Worm (Caenorhabditis elegans) whole organism, L2 larva: ENCODE data around the gene act-3.

Experiments
- C34F6.9 ChIP-seq: fragments of 150-350 bp; optimal IDR thresholded peaks from 2 replicates; lab custom pipeline; 2014; ENCODE audit warnings: missing biosample characterization, missing genetic modification characterization
- R02D3.7 ChIP-seq: fragments of 150-350 bp; optimal IDR thresholded peaks from 2 replicates; lab custom pipeline; 2014; ENCODE audit warnings: missing biosample characterization, missing genetic modification characterization
- ZK546.5 ChIP-seq: sonication (generic microtip); optimal IDR thresholded peaks from 2 replicates; lab custom pipeline; 2017; ENCODE audit warnings: missing biosample characterization, missing genetic modification characterization
- alr-1 ChIP-seq: fragments of 150-350 bp; optimal IDR thresholded peaks from 2 replicates; lab custom pipeline; 2014; ENCODE audit warnings: missing biosample characterization, missing genetic modification characterization
- aly-2 ChIP-seq: fragments of 150-350 bp; optimal IDR thresholded peaks from 2 replicates; lab custom pipeline; 2014; ENCODE audit warnings: missing biosample characterization, missing genetic modification characterization
- blmp-1 ChIP-seq: sonication (generic microtip); optimal IDR thresholded peaks from 2 replicates; lab custom pipeline; 2017; ENCODE audit warnings: missing genetic modification characterization, mild to moderate bottlenecking, missing compliant biosample characterization, antibody characterized with exemption, moderate library complexity; ENCODE audit not compliant: insufficient read depth
- ceh-16 ChIP-seq: fragments of 150-350 bp; optimal IDR thresholded peaks from 2 replicates; lab custom pipeline; 2014; ENCODE audit warnings: missing biosample characterization, missing genetic modification characterization
- crh-2 ChIP-seq: sonication (generic microtip); optimal IDR thresholded peaks from 2 replicates; lab custom pipeline; 2017; ENCODE audit warnings: missing biosample characterization, missing genetic modification characterization
- dmd-4 ChIP-seq: sonication (generic microtip); optimal IDR thresholded peaks from 2 replicates; lab custom pipeline; 2017; ENCODE audit warnings: missing biosample characterization, missing genetic modification characterization
- egl-27 ChIP-seq: sonication (generic microtip); optimal IDR thresholded peaks from 3 replicates; lab custom pipeline; 2017; ENCODE audit warnings: missing biosample characterization, missing genetic modification reagents, missing genetic modification characterization
- elt-1 ChIP-seq: fragments of 150-350 bp; optimal IDR thresholded peaks from 2 replicates; lab custom pipeline; 2014; ENCODE audit warnings: missing biosample characterization, missing genetic modification characterization
- elt-3 ChIP-seq: sonication (generic microtip); optimal IDR thresholded peaks from 2 replicates; lab custom pipeline; 2017; ENCODE audit warnings: missing biosample characterization, missing genetic modification characterization
- fos-1 ChIP-seq: fragments of 150-350 bp; optimal IDR thresholded peaks from 2 replicates; lab custom pipeline; 2014; ENCODE audit warnings: missing biosample characterization, missing genetic modification characterization
- gmeb-1 ChIP-seq: fragments of 150-350 bp; optimal IDR thresholded peaks from 2 replicates; lab custom pipeline; 2014; ENCODE audit warnings: missing biosample characterization, missing genetic modification characterization
- lin-11 ChIP-seq: fragments of 150-350 bp; sonication (generic microtip); optimal IDR thresholded peaks from 2 replicates; lab custom pipeline; 2014; ENCODE audit warnings: missing biosample characterization, missing genetic modification characterization, inconsistent platforms, mixed read lengths
- lin-13 ChIP-seq: fragments of 150-350 bp; optimal IDR thresholded peaks from 2 replicates; lab custom pipeline; 2014; ENCODE audit warnings: missing biosample characterization, missing genetic modification reagents, missing genetic modification characterization
- lin-39 ChIP-seq: fragments of 150-350 bp; optimal IDR thresholded peaks from 2 replicates; lab custom pipeline; 2014; ENCODE audit warnings: missing biosample characterization, missing genetic modification reagents, missing genetic modification characterization
- lsy-2 ChIP-seq, 2 experiments: fragments of 150-350 bp in 1 of 2; sonication (generic microtip) in 1 of 2; optimal IDR thresholded peaks; 2 replicates each; lab custom pipeline; 2014 to 2017; ENCODE audit warnings: missing biosample characterization in 2 of 2, missing genetic modification characterization in 2 of 2
- mbf-1 ChIP-seq: sonication (generic microtip); optimal IDR thresholded peaks from 2 replicates; lab custom pipeline; 2017; ENCODE audit warnings: missing biosample characterization, missing genetic modification characterization
- mdl-1 ChIP-seq, 2 experiments: fragments of 150-350 bp in 1 of 2; sonication (generic microtip) in 1 of 2; optimal IDR thresholded peaks; 2 replicates each; lab custom pipeline; 2017; ENCODE audit warnings: missing biosample characterization in 2 of 2, missing genetic modification characterization in 2 of 2
- nhr-11 ChIP-seq: fragments of 150-350 bp; optimal IDR thresholded peaks from 2 replicates; lab custom pipeline; 2014; ENCODE audit warnings: missing biosample characterization, missing genetic modification characterization
- nhr-12 ChIP-seq: fragments of 150-350 bp; optimal IDR thresholded peaks from 2 replicates; lab custom pipeline; 2014; ENCODE audit warnings: missing biosample characterization, missing genetic modification characterization
- nhr-129 ChIP-seq: fragments of 150-350 bp; optimal IDR thresholded peaks from 2 replicates; lab custom pipeline; 2014; ENCODE audit warnings: missing biosample characterization, missing genetic modification characterization
- nhr-21 ChIP-seq: fragments of 150-350 bp; optimal IDR thresholded peaks from 2 replicates; lab custom pipeline; 2014; ENCODE audit warnings: missing biosample characterization, missing genetic modification characterization
- nhr-25 ChIP-seq: fragments of 150-350 bp; sonication (generic microtip); optimal IDR thresholded peaks from 3 replicates; lab custom pipeline; 2014; ENCODE audit warnings: missing biosample characterization, missing genetic modification characterization
- nhr-77 ChIP-seq: fragments of 150-350 bp; optimal IDR thresholded peaks from 2 replicates; lab custom pipeline; 2014; ENCODE audit warnings: missing biosample characterization, missing genetic modification characterization
- peb-1 ChIP-seq: fragments of 150-350 bp; optimal IDR thresholded peaks from 2 replicates; lab custom pipeline; 2014; ENCODE audit warnings: missing biosample characterization, missing genetic modification characterization
- sem-4 ChIP-seq: fragments of 150-350 bp; optimal IDR thresholded peaks from 2 replicates; lab custom pipeline; 2014; ENCODE audit warnings: missing biosample characterization, missing genetic modification reagents, missing genetic modification characterization
- skn-1 ChIP-seq: sonication (generic microtip); optimal IDR thresholded peaks from 2 replicates; lab custom pipeline; 2017; ENCODE audit warnings: missing biosample characterization, missing genetic modification characterization
- sma-3 ChIP-seq: sonication (generic microtip); optimal IDR thresholded peaks from 2 replicates; lab custom pipeline; 2016; ENCODE audit warnings: missing genetic modification reagents, missing genetic modification characterization, missing compliant biosample characterization
- sma-9 ChIP-seq, 2 experiments: fragments of 150-350 bp in 1 of 2; sonication (generic microtip) in 1 of 2; optimal IDR thresholded peaks; 2 replicates each; lab custom pipeline; 2014 to 2016; ENCODE audit warnings: missing genetic modification characterization in 2 of 2, mild to moderate bottlenecking in 1 of 2, missing biosample characterization in 1 of 2, missing compliant biosample characterization in 1 of 2, missing genetic modification reagents in 1 of 2, moderate library complexity in 1 of 2
- snpc-4 ChIP-seq: fragments of 150-350 bp; optimal IDR thresholded peaks from 2 replicates; lab custom pipeline; 2014; ENCODE audit warnings: missing biosample characterization, missing genetic modification characterization
- unc-39 ChIP-seq: fragments of 150-350 bp; optimal IDR thresholded peaks from 2 replicates; lab custom pipeline; 2014; ENCODE audit warnings: missing biosample characterization, missing genetic modification characterization
- unc-55 ChIP-seq: fragments of 150-350 bp; sonication (generic microtip); optimal IDR thresholded peaks from 3 replicates; lab custom pipeline; 2014; ENCODE audit warnings: missing biosample characterization, missing genetic modification reagents, missing genetic modification characterization
- unc-62 ChIP-seq: fragments of 150-350 bp; optimal IDR thresholded peaks from 2 replicates; lab custom pipeline; 2014; ENCODE audit warnings: missing biosample characterization, missing genetic modification reagents, missing genetic modification characterization
- ztf-1 ChIP-seq: fragments of 200-800 bp; sonication (Bioruptor generic); conservative IDR thresholded peaks from 2 replicates; pipeline ENCODE4 v1.3.6; 2022; ENCODE audit warnings: missing genetic modification characterization, missing compliant biosample characterization
- ztf-11 ChIP-seq: sonication (generic microtip); optimal IDR thresholded peaks from 2 replicates; lab custom pipeline; 2017; ENCODE audit warnings: missing biosample characterization, missing genetic modification characterization
- ztf-4 ChIP-seq: fragments of 150-350 bp; optimal IDR thresholded peaks from 2 replicates; lab custom pipeline; 2014; ENCODE audit warnings: missing biosample characterization, missing genetic modification characterization

The act-3 gene

ce11 chrV:11048678-11049077 lies 25.6 kb downstream of the act-3 start, which contains the start of gene srh-74:
TSS of gene srh-74 (minus strand) at chrV:11048778.
- TF ChIP-seq egl-27 (tag; lab: Kevin White, UChicago) (no peak), lin-39 (no peak)

- TF ChIP-seq C34F6.9 (tag; lab: Kevin White, UChicago) (no peak), crh-2 (tag; lab: Kevin White, UChicago) (peak; percentile 26), sma-9 (GFP tag; optimal IDR thresholded peaks at IDR 0.05; lab: Kevin White, UChicago) (peak; percentile 30), sma-9 (tag; optimal IDR thresholded peaks at IDR 0.05; lab: Kevin White, UChicago) (no peak)
These were observed 27.6 kb downstream of the act-3 start, which contains the start of gene dhs-18 for ce11 chrV:11046730-11047129. TSS of gene dhs-18 (minus strand) at chrV:11046833.

- TF ChIP-seq blmp-1 (tag; lab: Kevin White, UChicago) (no peak), ztf-1 (no peak), elt-3 (tag; lab: Kevin White, UChicago) (no peak)
These were observed 30.5 kb downstream of the act-3 start, which contains the start of gene C45B11.6 for ce11 chrV:11043767-11044166. TSS of gene C45B11.6 (plus strand) at chrV:11044067.

ce11 chrV:11042538-11042937 lies 31.8 kb downstream of the act-3 start, which contains the start of gene C45B11.2:
TSS of gene C45B11.2 (plus strand) at chrV:11042710.
- TF ChIP-seq fos-1 (tag; lab: Kevin White, UChicago), result peak; percentile 37
- TF ChIP-seq egl-27 (tag; lab: Kevin White, UChicago), result no peak
- no peak for TF ChIP-seq ztf-1
- TF ChIP-seq unc-39, result no peak
- TF ChIP-seq dmd-4, result no peak
- peak; percentile 52 for TF ChIP-seq nhr-129
- no peak for TF ChIP-seq elt-1 (tag; lab: Kevin White, UChicago)
- no peak for TF ChIP-seq lin-11 (tag; lab: Kevin White, UChicago)
- TF ChIP-seq ztf-4 (tag; lab: Kevin White, UChicago), result no peak
- TF ChIP-seq sem-4 (tag; lab: Kevin White, UChicago), result no peak
- no peak for TF ChIP-seq gmeb-1
- TF ChIP-seq peb-1 (tag; lab: Kevin White, UChicago), result no peak
- TF ChIP-seq nhr-11 (tag; lab: Kevin White, UChicago), result no peak
- TF ChIP-seq, all 48 proteins: peak for 2

ce11 chrV:11041499-11041898 lies 32.8 kb downstream of the act-3 start, which contains the start of gene C45B11.5:
TSS of gene C45B11.5 (plus strand) at chrV:11041799.
- TF ChIP-seq nhr-77 (no peak), nhr-25 (tag; lab: Kevin White, UChicago) (no peak), ztf-11 (no peak), sem-4 (tag; lab: Kevin White, UChicago) (no peak), R02D3.7 (tag; lab: Kevin White, UChicago) (no peak), ztf-1 (no peak), aly-2 (tag; lab: Kevin White, UChicago) (no peak), elt-1 (tag; lab: Kevin White, UChicago) (no peak), nhr-129 (no peak), sma-3 (GFP tag; lab: Kevin White, UChicago) (no peak), ZK546.5 (tag; lab: Kevin White, UChicago) (no peak), alr-1 (tag; lab: Kevin White, UChicago) (no peak), snpc-4 (tag; lab: Kevin White, UChicago) (no peak), crh-2 (tag; lab: Kevin White, UChicago) (no peak), blmp-1 (tag; lab: Kevin White, UChicago) (no peak), mdl-1 (tag; optimal IDR thresholded peaks at IDR 0.05; lab: Kevin White, UChicago) (no peak), unc-62 (no peak)

- no peak for TF ChIP-seq ceh-16 (tag; lab: Kevin White, UChicago)
- no peak for TF ChIP-seq nhr-21 (tag; lab: Kevin White, UChicago)
- no peak for TF ChIP-seq fos-1 (tag; lab: Kevin White, UChicago)
- no peak for TF ChIP-seq lsy-2 (tag; optimal IDR thresholded peaks at IDR 0.05; lab: Kevin White, UChicago)
- TF ChIP-seq mbf-1, result no peak
- no peak for TF ChIP-seq nhr-12 (tag; lab: Kevin White, UChicago)
- no peak for TF ChIP-seq sem-4 (tag; lab: Kevin White, UChicago)
- TF ChIP-seq nhr-129, result no peak
- no peak for TF ChIP-seq unc-55 (GFP tag; lab: Kevin White, UChicago)
- no peak for TF ChIP-seq ztf-1
- TF ChIP-seq nhr-77, result no peak
- TF ChIP-seq lin-11 (tag; lab: Kevin White, UChicago), result no peak
- no peak for TF ChIP-seq lin-13 (GFP tag; lab: Kevin White, UChicago)
- no peak for TF ChIP-seq crh-2 (tag; lab: Kevin White, UChicago)
- no peak for TF ChIP-seq skn-1 (tag; lab: Kevin White, UChicago)
- TF ChIP-seq, all 48 proteins: peak for 0
These were observed 33.8 kb downstream of the act-3 start, which contains the start of gene C45B11.8 for ce11 chrV:11040473-11040872. TSS of gene C45B11.8 (plus strand) at chrV:11040773.
